Worm (Caenorhabditis elegans) whole organism, L4 larva: ENCODE data around the gene hda-2.

Experiments used
- F26F4.8 ChIP-seq: fragments of 200-800 bp; sonication (Bioruptor generic); conservative IDR thresholded peaks from 2 replicates; pipeline ENCODE4 v1.3.6; 2022; ENCODE audit warnings: missing genetic modification characterization, missing compliant biosample characterization
- F37D6.2 ChIP-seq: sonication (generic microtip); optimal IDR thresholded peaks from 2 replicates; lab custom pipeline; 2016; ENCODE audit warnings: mild to moderate bottlenecking, missing genetic modification characterization, missing compliant biosample characterization
- F49E8.2 ChIP-seq: sonication (generic microtip); optimal IDR thresholded peaks from 2 replicates; lab custom pipeline; 2016; ENCODE audit warnings: missing compliant biosample characterization, mild to moderate bottlenecking, missing genetic modification characterization, borderline replicate concordance
- Y105C5A.15 ChIP-seq: fragments of 200-800 bp; sonication (Bioruptor generic); IDR thresholded peaks from 2 replicates; pipeline ENCODE4 v1.3.6; 2022; ENCODE audit warnings: missing genetic modification characterization, missing compliant biosample characterization
- Y75B8A.6 ChIP-seq: fragments of 200-800 bp; sonication (Bioruptor generic); IDR thresholded peaks from 2 replicates; pipeline ENCODE4 v1.3.6; 2022; ENCODE audit warnings: missing genetic modification reagents, missing genetic modification characterization, missing compliant biosample characterization
- aha-1 ChIP-seq: fragments of 150-350 bp; peaks from one replicate; lab custom pipeline; 2014; ENCODE audit warnings: missing biosample characterization, missing genetic modification characterization
- aly-2 ChIP-seq: sonication (generic microtip); optimal IDR thresholded peaks from 2 replicates; lab custom pipeline; 2018; ENCODE audit warnings: missing biosample characterization, missing genetic modification characterization
- arid-1 ChIP-seq: fragments of 200-800 bp; sonication (Bioruptor generic); conservative IDR thresholded peaks from 2 replicates; pipeline ENCODE4 v1.3.6; 2022; ENCODE audit warnings: missing genetic modification reagents, missing genetic modification characterization, missing compliant biosample characterization
- ceh-20 ChIP-seq: fragments of 200-800 bp; sonication (Bioruptor generic); IDR thresholded peaks from 2 replicates; pipeline ENCODE4 v1.3.6; 2022; ENCODE audit warnings: missing genetic modification reagents, missing genetic modification characterization, missing compliant biosample characterization
- ceh-32 ChIP-seq: sonication (generic microtip); optimal IDR thresholded peaks from 2 replicates; lab custom pipeline; 2016; ENCODE audit warnings: mild to moderate bottlenecking, missing genetic modification characterization, missing compliant biosample characterization; ENCODE audit not compliant: poor library complexity
- daf-16 ChIP-seq, 3 experiments: sonication (generic microtip); optimal IDR thresholded peaks; 2 replicates each; lab custom pipeline; 2016 to 2017; ENCODE audit warnings: missing genetic modification characterization in 3 of 3, missing genetic modification reagents in 3 of 3, mild to moderate bottlenecking in 2 of 3, missing compliant biosample characterization in 2 of 3, missing biosample characterization in 1 of 3, moderate library complexity in 1 of 3
- daf-19 ChIP-seq: fragments of 200-800 bp; sonication (Bioruptor generic); conservative IDR thresholded peaks from 2 replicates; pipeline ENCODE4 v1.3.6; 2022; ENCODE audit warnings: missing genetic modification characterization, missing compliant biosample characterization
- dpl-1 ChIP-seq: fragments of 150-350 bp; optimal IDR thresholded peaks from 2 replicates; lab custom pipeline; 2014; ENCODE audit warnings: missing biosample characterization, missing genetic modification reagents, missing genetic modification characterization
- duxl-1 ChIP-seq: sonication (generic microtip); optimal IDR thresholded peaks from 2 replicates; lab custom pipeline; 2016; ENCODE audit warnings: mild to moderate bottlenecking, missing genetic modification characterization, moderate library complexity, missing compliant biosample characterization; ENCODE audit not compliant: poor library complexity
- egl-27 ChIP-seq: sonication (generic microtip); optimal IDR thresholded peaks from 3 replicates; lab custom pipeline; 2017; ENCODE audit warnings: missing biosample characterization, missing genetic modification reagents, missing genetic modification characterization
- hif-1 ChIP-seq, 2 experiments: sonication (generic microtip); optimal IDR thresholded peaks; 2 replicates each; lab custom pipeline; 2016 to 2017; ENCODE audit warnings: missing compliant biosample characterization in 2 of 2, missing genetic modification characterization in 2 of 2, missing genetic modification reagents in 2 of 2, missing genotype in 2 of 2, mild to moderate bottlenecking in 1 of 2
- hlh-11 ChIP-seq: fragments of 200-800 bp; sonication (Bioruptor generic); optimal IDR thresholded peaks from 2 replicates; lab custom pipeline; 2018; ENCODE audit warnings: mild to moderate bottlenecking, missing genetic modification characterization, missing compliant biosample characterization
- hmg-1.1 ChIP-seq: fragments of 200-800 bp; sonication (Bioruptor generic); IDR thresholded peaks from 2 replicates; pipeline ENCODE4 v1.3.6; 2022; ENCODE audit warnings: missing genetic modification reagents, missing genetic modification characterization, missing compliant biosample characterization
- lim-7 ChIP-seq: fragments of 200-800 bp; sonication (Bioruptor generic); IDR thresholded peaks from 2 replicates; pipeline ENCODE4 v1.3.6; 2022; ENCODE audit warnings: missing genetic modification characterization, missing compliant biosample characterization
- lin-13 ChIP-seq: fragments of 150-350 bp; optimal IDR thresholded peaks from 2 replicates; lab custom pipeline; 2014; ENCODE audit warnings: missing biosample characterization, missing genetic modification reagents, missing genetic modification characterization
- lin-15B ChIP-seq: fragments of 150-350 bp; sonication (generic microtip); optimal IDR thresholded peaks from 3 replicates; lab custom pipeline; 2014; ENCODE audit warnings: missing biosample characterization, missing genetic modification characterization
- lin-29 ChIP-seq: fragments of 200-800 bp; sonication (Bioruptor generic); IDR thresholded peaks from 2 replicates; pipeline ENCODE4 v1.3.6; 2022; ENCODE audit warnings: missing genetic modification reagents, missing genetic modification characterization, missing compliant biosample characterization
- mep-1 ChIP-seq: fragments of 150-350 bp; sonication (generic microtip); optimal IDR thresholded peaks from 3 replicates; lab custom pipeline; 2014; ENCODE audit warnings: missing biosample characterization, missing genetic modification characterization
- mes-2 ChIP-seq: sonication (generic microtip); optimal IDR thresholded peaks from 2 replicates; lab custom pipeline; 2016; ENCODE audit warnings: missing genotype, mild to moderate bottlenecking, missing genetic modification characterization, missing compliant biosample characterization; ENCODE audit not compliant: poor library complexity, severe bottlenecking
- mxl-2 ChIP-seq: fragments of 200-800 bp; sonication (Bioruptor generic); conservative IDR thresholded peaks from 2 replicates; pipeline ENCODE4 v1.3.6; 2022; ENCODE audit warnings: missing genetic modification reagents, missing genetic modification characterization, missing compliant biosample characterization
- nhr-10 ChIP-seq: fragments of 150-350 bp; optimal IDR thresholded peaks from 2 replicates; lab custom pipeline; 2014; ENCODE audit warnings: missing biosample characterization, missing genetic modification characterization
- nhr-237 ChIP-seq: sonication (generic microtip); optimal IDR thresholded peaks from 2 replicates; lab custom pipeline; 2017; ENCODE audit warnings: missing biosample characterization, missing genetic modification characterization
- nhr-25 ChIP-seq: sonication (generic microtip); optimal IDR thresholded peaks from 2 replicates; lab custom pipeline; 2017; ENCODE audit warnings: missing genetic modification characterization, mild to moderate bottlenecking, missing compliant biosample characterization, antibody characterized with exemption, moderate library complexity, borderline replicate concordance; ENCODE audit not compliant: insufficient read depth
- nhr-28 ChIP-seq: fragments of 150-350 bp; optimal IDR thresholded peaks from 2 replicates; lab custom pipeline; 2014; ENCODE audit warnings: missing biosample characterization, missing genetic modification characterization
- nhr-41 ChIP-seq: fragments of 200-800 bp; sonication (Bioruptor generic); IDR thresholded peaks from 2 replicates; pipeline ENCODE4 v1.3.6; 2022; ENCODE audit warnings: missing genetic modification reagents, missing genetic modification characterization, missing compliant biosample characterization
- nhr-48 ChIP-seq: sonication (generic microtip); optimal IDR thresholded peaks from 2 replicates; lab custom pipeline; 2016; ENCODE audit warnings: mild to moderate bottlenecking, missing genetic modification characterization, missing compliant biosample characterization
- nhr-6 ChIP-seq: fragments of 150-350 bp; optimal IDR thresholded peaks from 2 replicates; lab custom pipeline; 2014; ENCODE audit warnings: missing biosample characterization, missing genetic modification characterization
- pha-4 ChIP-seq, 2 experiments: fragments of 150-350 bp in 1 of 2; fragments of 200-800 bp in 1 of 2; sonication (Bioruptor generic) in 1 of 2; IDR thresholded peaks in 1 of 2; optimal IDR thresholded peaks in 1 of 2; 2 replicates each; pipeline versions ENCODE4 v1.3.6 to Lab custom; 2014 to 2022; ENCODE audit warnings: missing genetic modification characterization in 2 of 2, missing genetic modification reagents in 2 of 2, missing biosample characterization in 1 of 2, missing compliant biosample characterization in 1 of 2
- saeg-2 ChIP-seq: fragments of 200-800 bp; sonication (Bioruptor generic); IDR thresholded peaks from 2 replicates; pipeline ENCODE4 v1.3.6; 2022; ENCODE audit warnings: missing genetic modification reagents, missing genetic modification characterization, missing compliant biosample characterization
- sdz-12 ChIP-seq: fragments of 200-800 bp; sonication (Bioruptor generic); optimal IDR thresholded peaks from 2 replicates; lab custom pipeline; 2018; ENCODE audit warnings: mild to moderate bottlenecking, missing genetic modification characterization, missing compliant biosample characterization
- skn-1 ChIP-seq: fragments of 150-350 bp; optimal IDR thresholded peaks from 2 replicates; lab custom pipeline; 2014; ENCODE audit warnings: missing biosample characterization, missing genetic modification characterization
- snpc-1.2 ChIP-seq: fragments of 200-800 bp; sonication (Bioruptor generic); IDR thresholded peaks from 2 replicates; pipeline ENCODE4 v1.3.6; 2022; ENCODE audit warnings: missing genetic modification reagents, missing genetic modification characterization, missing compliant biosample characterization
- spr-1 ChIP-seq: sonication (generic microtip); optimal IDR thresholded peaks from 2 replicates; lab custom pipeline; 2016; ENCODE audit warnings: mild to moderate bottlenecking, missing genetic modification characterization, missing compliant biosample characterization
- unc-62 ChIP-seq, 3 experiments: fragments of 150-350 bp in 1 of 3; sonication (generic microtip); optimal IDR thresholded peaks in 2 of 3; peaks in 1 of 3; 1 replicate in 1 of 3; 2 replicates in 2 of 3; lab custom pipeline; 2014 to 2017; ENCODE audit warnings: missing biosample characterization in 3 of 3, missing genetic modification characterization in 3 of 3, missing genetic modification reagents in 3 of 3, missing genotype in 1 of 3
- zfp-3 ChIP-seq: fragments of 200-800 bp; sonication (Bioruptor generic); conservative IDR thresholded peaks from 2 replicates; pipeline ENCODE4 v1.3.6; 2022; ENCODE audit warnings: missing genetic modification reagents, missing genetic modification characterization, missing compliant biosample characterization
- zip-11 ChIP-seq: fragments of 200-800 bp; sonication (Bioruptor generic); IDR thresholded peaks from 2 replicates; pipeline ENCODE4 v1.3.6; 2022; ENCODE audit warnings: missing genetic modification characterization, missing compliant biosample characterization
- zip-2 ChIP-seq: fragments of 150-350 bp; optimal IDR thresholded peaks from 2 replicates; lab custom pipeline; 2014; ENCODE audit warnings: missing biosample characterization, missing genetic modification characterization

Gene hda-2

DNA sequence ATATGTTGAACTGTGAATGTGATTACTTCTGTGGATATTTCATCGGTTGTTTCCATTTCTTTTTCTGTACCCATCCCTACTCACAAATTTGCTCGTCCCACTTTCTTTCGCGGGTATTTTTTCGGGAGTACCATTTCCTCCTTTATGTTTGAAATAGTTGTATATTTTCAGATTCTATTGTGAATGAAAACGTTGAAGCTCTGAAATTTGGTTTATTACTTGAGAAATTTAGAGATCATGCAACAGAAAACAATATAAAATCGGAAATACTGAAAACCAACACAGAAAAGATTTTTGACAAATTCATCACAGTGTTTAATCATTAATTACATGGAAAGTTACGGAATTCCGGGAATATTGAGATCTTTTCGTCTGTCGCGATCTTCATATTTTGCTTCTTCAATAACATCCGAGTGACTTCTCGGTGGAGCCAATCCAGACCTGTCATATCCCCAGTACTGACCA is 1.7 kb downstream of the hda-2 start (continued):
- TF ChIP-seq ceh-20 (GFP tag; lab: Robert Waterston, UW), result no peak
- TF ChIP-seq daf-16 (GFP tag; optimal IDR thresholded peaks at IDR 0.05; lab: Kevin White, UChicago), result peak in 1 of 2 experiments; percentile 16
- TF ChIP-seq daf-16 (tag; optimal IDR thresholded peaks at IDR 0.05; lab: Kevin White, UChicago), result peak; percentile 20
- peak; percentile 50; the same call in 1 of the 2 replicates for TF ChIP-seq zfp-3 (GFP tag; lab: Robert Waterston, UW)
- 0 out of 2 replicates have a peak, but pooled peaks have one; percentile 5 for TF ChIP-seq nhr-41 (GFP tag; lab: Robert Waterston, UW)
- TF ChIP-seq spr-1 (tag; lab: Kevin White, UChicago), result no peak
- peak; percentile 83 for TF ChIP-seq aha-1
- TF ChIP-seq snpc-1.2 (GFP tag; lab: Robert Waterston, UW), result no peak
- TF ChIP-seq saeg-2, result 0 out of 2 replicates have a peak, but pooled peaks have one; percentile 22
- TF ChIP-seq arid-1 (GFP tag; lab: Robert Waterston, UW), result 0 out of 2 replicates have a peak, but pooled peaks have one; percentile 3
- TF ChIP-seq, all 104 proteins: peak for 16

DNA sequence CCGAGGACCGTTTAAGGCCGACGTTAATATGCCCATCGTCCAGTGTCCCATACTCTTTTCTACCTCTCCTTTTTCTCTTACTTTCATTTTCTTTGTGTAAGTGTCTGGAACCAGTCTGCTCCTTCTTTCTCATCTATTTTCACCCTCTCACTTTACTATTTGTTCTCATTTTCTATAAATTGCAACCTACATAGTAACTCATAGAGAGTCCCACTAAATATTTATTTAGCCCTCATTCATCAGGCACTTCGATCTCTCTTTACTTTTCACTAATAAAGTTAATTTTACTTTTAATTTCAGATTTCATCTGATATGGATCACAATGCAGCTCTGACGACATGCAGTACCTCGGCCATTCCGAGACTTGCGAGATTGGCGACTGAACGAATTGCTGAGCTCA is 5.0 kb downstream of the hda-2 start, which contains the start of gene zyg-11:
zyg-11 (plus strand) TSS at position 301 of the 400 bp plus-strand sequence.
- no peak for TF ChIP-seq snpc-1.2 (GFP tag; lab: Robert Waterston, UW)
- no peak for TF ChIP-seq hlh-11 (tag; lab: Kevin White, UChicago)
- no peak for TF ChIP-seq mep-1
- TF ChIP-seq lin-29 (GFP tag; lab: Robert Waterston, UW), result no peak
- TF ChIP-seq F49E8.2 (tag; lab: Kevin White, UChicago), result no peak
- TF ChIP-seq, all 104 proteins: peak for 0

DNA sequence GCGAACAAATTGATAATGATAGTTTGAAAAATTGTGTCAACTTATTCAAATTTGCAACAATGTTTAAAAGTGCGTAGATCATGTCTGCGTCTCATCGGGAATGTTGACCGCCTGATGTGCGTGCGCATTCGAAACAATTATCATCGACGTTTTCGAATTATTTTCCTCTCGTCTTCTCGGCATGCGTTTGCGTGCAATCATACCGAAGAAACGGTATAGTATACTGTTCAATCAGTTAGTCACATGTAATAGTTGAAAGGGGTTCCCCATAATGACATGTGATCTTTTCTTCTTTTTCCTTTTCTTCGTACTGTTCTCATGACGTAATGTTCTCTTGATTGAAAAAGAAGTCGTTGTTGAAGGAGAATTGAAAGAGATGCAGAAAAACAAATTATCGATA is 5.6 kb downstream of the hda-2 start:
- TF ChIP-seq snpc-1.2 (GFP tag; lab: Robert Waterston, UW) (no peak), zfp-3 (GFP tag; lab: Robert Waterston, UW) (0 out of 2 replicates have a peak, but pooled peaks have one; percentile 18), aly-2 (no peak), egl-27 (tag; lab: Kevin White, UChicago) (no peak), arid-1 (GFP tag; lab: Robert Waterston, UW) (peak; percentile 47; the same call in 1 of the 2 replicates), hlh-11 (tag; lab: Kevin White, UChicago) (peak; percentile 97), unc-62 (GFP tag; optimal IDR thresholded peaks at IDR 0.05 in 1 of 2; lab: Kevin White, UChicago) (peak in 1 of 2 experiments; percentile 99), unc-62 (tag; optimal IDR thresholded peaks at IDR 0.05; lab: Kevin White, UChicago) (no peak), spr-1 (tag; lab: Kevin White, UChicago) (no peak), duxl-1 (tag; lab: Kevin White, UChicago) (no peak), lim-7 (GFP tag; lab: Robert Waterston, UW) (no peak), nhr-28 (tag; lab: Kevin White, UChicago) (peak; percentile 87), nhr-10 (tag; lab: Kevin White, UChicago) (peak; percentile 72), Y105C5A.15 (GFP tag; lab: Robert Waterston, UW) (no peak), nhr-6 (tag; lab: Kevin White, UChicago) (peak; percentile 40), sdz-12 (GFP tag; lab: Kevin White, UChicago) (no peak), pha-4 (GFP tag; IDR thresholded peaks at IDR 0.05; lab: Robert Waterston, UW) (no peak), pha-4 (tag; optimal IDR thresholded peaks at IDR 0.05; lab: Kevin White, UChicago) (no peak), nhr-48 (tag; lab: Kevin White, UChicago) (peak; percentile 96), F49E8.2 (tag; lab: Kevin White, UChicago) (no peak), hif-1 (tag; optimal IDR thresholded peaks at IDR 0.05; lab: Kevin White, UChicago) (peak in 1 of 2 experiments; percentile 81), zip-2 (tag; lab: Kevin White, UChicago) (no peak), Y75B8A.6 (GFP tag; lab: Robert Waterston, UW) (no peak), F37D6.2 (tag; lab: Kevin White, UChicago) (no peak), nhr-237 (tag; lab: Kevin White, UChicago) (no peak), mes-2 (tag; lab: Kevin White, UChicago) (peak; percentile 44), F26F4.8 (GFP tag; lab: Robert Waterston, UW) (no peak), skn-1 (tag; lab: Kevin White, UChicago) (no peak), mxl-2 (no peak), zip-11 (GFP tag; lab: Robert Waterston, UW) (no peak), lin-15B (tag; lab: Kevin White, UChicago) (no peak), daf-19 (GFP tag; lab: Robert Waterston, UW) (no peak), lin-13 (GFP tag; lab: Kevin White, UChicago) (peak; percentile 13), hmg-1.1 (GFP tag; lab: Robert Waterston, UW) (peak; percentile 31), saeg-2 (peak; percentile 68; the same call in 1 of the 2 replicates), nhr-25 (tag; lab: Kevin White, UChicago) (peak; percentile 53), dpl-1 (GFP tag; lab: Kevin White, UChicago) (peak; percentile 25), ceh-32 (no peak)
